Worm (Caenorhabditis elegans): ENCODE results near the gene Y6E2A.5.
"Not testable (repeated sequence)": the region's sequence is repeated elsewhere in the genome, so short reads cannot be mapped to it uniquely, and the experiment has no call there.

DNA sequence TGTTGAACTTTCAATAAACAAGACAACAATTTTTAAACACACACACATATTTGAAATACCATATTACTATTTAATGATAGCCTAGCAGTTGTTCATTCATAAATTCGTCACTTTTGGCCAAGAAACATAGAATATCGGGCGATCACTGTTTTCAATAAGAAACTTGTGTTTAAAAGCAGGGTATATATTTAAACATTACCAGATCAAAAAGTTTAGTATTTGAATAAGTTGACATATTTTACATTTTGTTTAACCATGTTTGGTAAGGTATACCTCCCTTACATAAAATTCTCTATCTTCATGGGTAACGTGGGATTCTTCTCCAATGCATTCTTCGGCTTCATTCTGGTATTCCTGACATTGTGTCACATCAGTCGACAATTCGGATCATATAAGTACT lies 36.3 kb upstream of the Y6E2A.5 start, which contains the start of gene str-8:
- TF ChIP-seq ceh-63, ces-1 (GFP tag; optimal IDR thresholded peaks at IDR 0.05): not testable (repeated sequence)
